Worm (Caenorhabditis elegans): Measurements from ENCODE around the gene ire-1.

DNA sequence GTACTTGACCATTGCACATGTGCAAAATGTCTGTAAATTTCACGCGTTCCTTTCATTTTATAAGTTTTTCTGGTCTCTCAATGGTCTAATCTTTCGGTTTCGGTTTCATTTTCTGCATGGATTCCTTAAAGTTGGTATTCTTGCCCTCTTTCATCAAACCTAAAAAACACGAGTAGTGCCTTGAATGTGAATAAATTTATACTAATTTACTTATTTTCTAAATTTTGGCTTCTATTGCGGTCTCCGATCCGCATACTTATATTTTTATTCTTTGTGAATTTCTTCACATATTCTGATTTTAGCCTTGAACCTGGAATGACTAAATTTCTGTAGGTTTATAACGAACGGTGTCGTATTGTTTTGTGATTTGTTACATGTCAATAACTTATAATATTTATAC lies 58.7 kb downstream of the ire-1 start, which contains the start of gene pdha-1:
- TF ChIP-seq unc-39 (tag; optimal IDR thresholded peaks at IDR 0.05) (no peak), tbx-8 (GFP tag; optimal IDR thresholded peaks at IDR 0.05) (no peak), nhr-28 (tag; optimal IDR thresholded peaks at IDR 0.05) (no peak), elt-1 (tag; optimal IDR thresholded peaks at IDR 0.05; ENCODE audit: borderline replicate concordance, insufficient read depth) (no peak), sptf-1 (tag; optimal IDR thresholded peaks at IDR 0.05) (no peak), M03D4.4 (tag; optimal IDR thresholded peaks at IDR 0.05) (no peak), lsy-2 (tag; optimal IDR thresholded peaks at IDR 0.05) (no peak), bed-3 (GFP tag; optimal IDR thresholded peaks at IDR 0.05) (no peak), zip-8 (tag; optimal IDR thresholded peaks at IDR 0.05) (no peak), nhr-237 (tag; optimal IDR thresholded peaks at IDR 0.05) (no peak), elt-3 (tag; optimal IDR thresholded peaks at IDR 0.05) (no peak)
